Fruit fly (Drosophila melanogaster): ENCODE measurements around the gene Nmdar1.
A peak's percentile ranks its signal among the peaks of the same experiment; 100 is the strongest.

Gene Nmdar1

DNA sequence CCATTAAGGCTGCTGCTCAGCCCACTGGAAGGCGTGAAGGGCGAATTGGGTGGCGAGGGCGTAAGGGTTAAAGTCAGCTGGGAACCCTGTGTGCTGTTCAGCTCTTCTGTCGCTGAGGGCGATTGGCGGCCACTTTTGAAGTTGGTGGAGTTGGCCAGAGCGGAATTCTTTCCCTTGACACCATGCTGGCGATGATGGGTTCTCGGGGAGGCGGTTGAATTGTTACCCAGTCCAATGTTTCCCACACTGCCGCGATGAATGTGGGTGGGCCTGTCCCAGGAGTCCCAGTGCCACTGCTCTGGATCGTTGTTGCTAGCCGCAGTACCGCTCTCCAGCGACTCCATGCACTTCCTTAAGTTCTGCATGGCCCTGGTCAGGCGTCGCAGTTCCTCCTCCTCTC is 40.3 kb downstream of the Nmdar1 start:
- TF ChIP-seq Hr78 (GFP tag; optimal IDR thresholded peaks at IDR 0.05) (no peak), Abd-B (GFP tag; optimal IDR thresholded peaks at IDR 0.05) (no peak), Myc (optimal IDR thresholded peaks at IDR 0.05) (no peak), Dfd (GFP tag; optimal IDR thresholded peaks at IDR 0.05) (no peak), Vsx2 (GFP tag; optimal IDR thresholded peaks at IDR 0.05; ENCODE audit: partially characterized antibody) (no peak), foxo (GFP tag; optimal IDR thresholded peaks at IDR 0.05) (no peak), tai (GFP tag; optimal IDR thresholded peaks at IDR 0.05) (no peak), Hnf4 (GFP tag; optimal IDR thresholded peaks at IDR 0.05) (no peak), pan (optimal IDR thresholded peaks at IDR 0.05) (no peak), CrebA (GFP tag; optimal IDR thresholded peaks at IDR 0.05; ENCODE audit: borderline replicate concordance) (no peak), woc (GFP tag; optimal IDR thresholded peaks at IDR 0.05) (no peak), jim (GFP tag; optimal IDR thresholded peaks at IDR 0.05) (no peak), Mio (GFP tag; optimal IDR thresholded peaks at IDR 0.05) (no peak), usp (GFP tag; optimal IDR thresholded peaks at IDR 0.05) (no peak), Jra (GFP tag; optimal IDR thresholded peaks at IDR 0.05) (no peak), fru (GFP tag; optimal IDR thresholded peaks at IDR 0.05) (no peak), dl (GFP tag; optimal IDR thresholded peaks at IDR 0.05; ENCODE audit: insufficient read depth in 1 of 2, partially characterized antibody in 2 of 2) (no peak), N (GFP tag; optimal IDR thresholded peaks at IDR 0.05) (no peak), Sp1 (GFP tag; optimal IDR thresholded peaks at IDR 0.05) (no peak), CG32264 (GFP tag; optimal IDR thresholded peaks at IDR 0.05) (no peak)

DNA sequence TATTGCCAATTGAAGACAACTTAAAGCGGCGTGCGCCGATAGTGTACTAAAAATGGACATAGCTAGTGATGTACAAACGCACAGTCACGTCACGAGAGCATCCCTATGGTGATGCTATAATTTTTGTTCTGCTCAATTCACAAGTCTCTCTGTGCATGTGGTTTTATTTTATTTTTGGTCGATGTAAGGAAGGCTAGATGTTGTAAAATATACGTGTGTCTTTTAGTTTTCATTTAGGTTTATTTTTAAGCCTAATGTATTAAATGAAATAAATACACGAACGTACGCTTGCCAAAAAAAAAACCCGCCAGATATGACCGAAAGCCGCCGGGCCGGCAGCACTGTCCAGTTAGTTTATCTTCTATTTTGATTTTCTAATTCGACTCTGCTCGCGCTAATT is 48.6 kb downstream of the Nmdar1 start, which contains the start of the genes CG45100, HDAC3 and Hcs:
Gene CG45100 (minus strand): TSS at position 50 of the 400 bp plus-strand sequence.
Gene HDAC3 (minus strand): TSS at position 50 of the 400 bp plus-strand sequence.
Gene Hcs (plus strand): TSS at position 349 of the 400 bp plus-strand sequence.
- TF ChIP-seq CG9705 (GFP tag; optimal IDR thresholded peaks at IDR 0.05) (peak; percentile 19), lola (GFP tag; optimal IDR thresholded peaks at IDR 0.05) (no peak), sv (GFP tag; optimal IDR thresholded peaks at IDR 0.05) (peak; percentile 22), Myc (optimal IDR thresholded peaks at IDR 0.05) (peak; percentile 100), woc (GFP tag; optimal IDR thresholded peaks at IDR 0.05) (peak; percentile 94), ey (GFP tag; optimal IDR thresholded peaks at IDR 0.05) (peak; percentile 43), psq (GFP tag; optimal IDR thresholded peaks at IDR 0.05) (peak; percentile 36), h (GFP tag; optimal IDR thresholded peaks at IDR 0.05) (no peak)

DNA sequence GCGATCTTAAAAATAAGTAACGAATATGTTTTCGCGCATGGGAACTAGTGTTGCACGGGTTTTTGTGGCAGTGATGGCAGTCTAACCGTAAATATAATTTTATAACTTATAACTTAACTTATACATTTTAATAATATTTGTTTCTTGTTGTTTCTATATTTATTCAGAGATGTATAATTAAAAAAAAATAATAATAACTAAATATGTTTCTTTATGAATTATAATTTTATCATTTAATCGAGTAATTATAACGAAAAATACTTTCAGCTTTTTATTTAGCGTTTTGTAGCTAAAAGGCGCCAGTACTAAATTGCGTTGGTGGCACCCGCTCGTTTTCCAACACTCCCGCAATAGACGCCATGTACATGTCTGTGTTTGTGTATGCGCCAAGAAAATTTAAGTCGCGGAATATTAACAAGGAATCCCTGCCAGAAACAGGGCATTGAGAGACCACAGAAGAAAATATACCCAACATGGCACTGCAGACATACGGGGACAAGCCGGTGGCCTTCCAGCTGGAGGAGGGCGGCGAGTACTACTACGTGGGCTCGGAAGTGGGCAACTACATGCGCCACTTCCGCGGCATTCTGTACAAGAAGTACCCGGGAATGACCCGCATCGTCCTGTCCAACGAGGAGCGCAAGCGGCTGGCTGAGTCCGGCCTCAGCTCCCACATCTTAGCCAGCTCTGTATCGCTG is 52.4 kb downstream of the Nmdar1 start, which contains the start of the genes mRpL44 and Snr1:
Gene mRpL44 (minus strand): TSS at position 51 of the 698 bp plus-strand sequence.
Gene Snr1 (plus strand): TSS at position 341 of the 698 bp plus-strand sequence.
- TF ChIP-seq psq (GFP tag; optimal IDR thresholded peaks at IDR 0.05) (peak; percentile 55), HLH106 (tag; optimal IDR thresholded peaks at IDR 0.05) (peak; percentile 74), pan (optimal IDR thresholded peaks at IDR 0.05) (no peak), br (GFP tag; optimal IDR thresholded peaks at IDR 0.05) (no peak), OdsH (GFP tag; optimal IDR thresholded peaks at IDR 0.05) (peak; percentile 48), Dfd (GFP tag; optimal IDR thresholded peaks at IDR 0.05) (no peak), brk (GFP tag; optimal IDR thresholded peaks at IDR 0.05) (no peak), Mio (GFP tag; optimal IDR thresholded peaks at IDR 0.05) (no peak), Sp1 (GFP tag; optimal IDR thresholded peaks at IDR 0.05) (peak; percentile 73), Myc (optimal IDR thresholded peaks at IDR 0.05) (peak; percentile 97), woc (GFP tag; optimal IDR thresholded peaks at IDR 0.05) (peak; percentile 75), fru (GFP tag; optimal IDR thresholded peaks at IDR 0.05) (no peak), CG9705 (GFP tag; optimal IDR thresholded peaks at IDR 0.05) (peak; percentile 35), Hnf4 (GFP tag; optimal IDR thresholded peaks at IDR 0.05) (no peak), usp (GFP tag; optimal IDR thresholded peaks at IDR 0.05) (no peak), CG32264 (GFP tag; optimal IDR thresholded peaks at IDR 0.05) (no peak), CrebA (GFP tag; optimal IDR thresholded peaks at IDR 0.05; ENCODE audit: borderline replicate concordance) (no peak), jim (GFP tag; optimal IDR thresholded peaks at IDR 0.05) (no peak), rgr (GFP tag; optimal IDR thresholded peaks at IDR 0.05) (no peak), foxo (GFP tag; optimal IDR thresholded peaks at IDR 0.05) (peak in 1 of 2 experiments; percentile 58), ey (GFP tag; optimal IDR thresholded peaks at IDR 0.05) (no peak), h (GFP tag; optimal IDR thresholded peaks at IDR 0.05) (no peak)

DNA sequence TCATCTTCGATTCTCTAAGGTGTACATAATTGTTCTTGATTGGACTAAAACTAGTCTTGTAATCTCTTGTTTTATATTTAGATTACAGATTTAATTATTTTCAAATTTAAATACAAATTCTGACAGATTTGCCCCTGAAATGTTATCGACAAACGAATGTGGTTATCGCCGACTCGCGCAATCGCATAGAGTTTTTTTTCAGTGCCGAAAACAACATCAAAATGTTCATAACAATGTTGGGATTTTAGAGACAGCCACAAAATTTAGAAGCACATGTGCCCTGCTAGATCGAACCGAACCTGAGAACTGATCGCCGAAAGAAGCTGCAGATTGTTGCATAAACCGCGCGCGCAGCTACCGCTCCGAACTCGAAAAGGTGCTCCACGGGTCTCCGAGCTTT is 55.5 kb downstream of the Nmdar1 start, which contains the start of gene POLDIP2:
Gene POLDIP2 (plus strand): TSS at position 160 of the 400 bp plus-strand sequence.
- TF ChIP-seq dl (GFP tag; optimal IDR thresholded peaks at IDR 0.05; ENCODE audit: insufficient read depth in 1 of 2, partially characterized antibody in 2 of 2) (no peak), rgr (GFP tag; optimal IDR thresholded peaks at IDR 0.05) (peak; percentile 8), Mio (GFP tag; optimal IDR thresholded peaks at IDR 0.05) (no peak), jim (GFP tag; optimal IDR thresholded peaks at IDR 0.05) (no peak), Rel (GFP tag; optimal IDR thresholded peaks at IDR 0.05) (no peak), Rel (tag; optimal IDR thresholded peaks at IDR 0.05) (peak; percentile 47), Hr83 (GFP tag; optimal IDR thresholded peaks at IDR 0.05; ENCODE audit: poor library complexity, severe bottlenecking) (peak; percentile 9), CG9705 (GFP tag; optimal IDR thresholded peaks at IDR 0.05) (no peak)
